Fruit fly (Drosophila melanogaster): ENCODE measurements around the gene CG6686.

CG6686 gene

DNA sequence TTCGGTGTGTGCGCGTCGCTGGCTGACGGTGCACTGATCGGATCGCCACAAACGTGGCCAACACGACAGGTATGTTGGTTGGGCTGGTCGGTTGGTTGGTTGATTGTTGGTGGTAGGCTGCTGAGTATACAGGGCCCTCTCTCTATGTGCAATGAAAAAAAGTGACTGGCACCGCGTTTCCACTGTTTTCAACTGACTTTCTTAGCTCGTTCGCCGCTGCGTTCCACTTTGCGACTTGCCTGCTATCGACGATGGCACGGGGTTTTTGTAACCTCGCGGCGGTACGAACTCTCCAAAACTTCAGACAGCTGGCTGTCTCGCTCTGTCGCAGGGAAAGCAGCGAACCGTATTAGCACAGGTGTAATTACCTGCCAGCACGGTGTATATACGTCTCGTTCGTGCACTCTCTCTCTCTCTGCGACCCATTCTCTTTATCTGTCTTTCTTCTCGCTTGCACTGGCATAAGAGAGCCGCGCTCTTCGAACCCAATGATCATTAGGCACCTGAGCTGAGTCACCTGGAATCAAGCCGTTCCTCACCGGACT lies 16.9 kb downstream of the CG6686 start (continued):
- TF ChIP-seq peb (GFP tag; IDR thresholded peaks at IDR 0.05): no peak
- no peak for TF ChIP-seq lola (GFP tag; optimal IDR thresholded peaks at IDR 0.05)
- no peak for TF ChIP-seq maf-S (GFP tag; optimal IDR thresholded peaks at IDR 0.05)
- TF ChIP-seq ATbp (GFP tag; optimal IDR thresholded peaks at IDR 0.05): no peak
- TF ChIP-seq cas (GFP tag; IDR thresholded peaks at IDR 0.05): no peak
- no peak for TF ChIP-seq ara (GFP tag; IDR thresholded peaks at IDR 0.05)
- TF ChIP-seq CG9727 (GFP tag; optimal IDR thresholded peaks at IDR 0.05): no peak
- no peak for TF ChIP-seq CG15011 (GFP tag; optimal IDR thresholded peaks at IDR 0.05)
- TF ChIP-seq CG1832 (GFP tag; optimal IDR thresholded peaks at IDR 0.05): peak; percentile 92
- TF ChIP-seq toy (GFP tag; IDR thresholded peaks at IDR 0.05): no peak
- no peak for TF ChIP-seq h (optimal IDR thresholded peaks at IDR 0.05)
- TF ChIP-seq cwo (GFP tag; optimal IDR thresholded peaks at IDR 0.05): peak; percentile 30
- TF ChIP-seq CG10147 (GFP tag; optimal IDR thresholded peaks at IDR 0.05): no peak
- TF ChIP-seq slou (GFP tag; optimal IDR thresholded peaks at IDR 0.05): no peak
- TF ChIP-seq Dp (GFP tag; optimal IDR thresholded peaks at IDR 0.05): no peak
- TF ChIP-seq Hey (tag; optimal IDR thresholded peaks at IDR 0.05): no peak
- TF ChIP-seq chn (GFP tag; optimal IDR thresholded peaks at IDR 0.05): peak; percentile 17
- no peak for TF ChIP-seq CG9437 (GFP tag; optimal IDR thresholded peaks at IDR 0.05)
- no peak for TF ChIP-seq fd102C (GFP tag; optimal IDR thresholded peaks at IDR 0.05)
- no peak for TF ChIP-seq CG18619 (GFP tag; optimal IDR thresholded peaks at IDR 0.05)
- TF ChIP-seq CG1024 (GFP tag; IDR thresholded peaks at IDR 0.05): peak; percentile 25; the same call in 1 of the 2 replicates
- TF ChIP-seq ind (GFP tag; optimal IDR thresholded peaks at IDR 0.05): no peak
- no peak for TF ChIP-seq Tbp (GFP tag; optimal IDR thresholded peaks at IDR 0.05)
- no peak for TF ChIP-seq B-H2 (GFP tag; optimal IDR thresholded peaks at IDR 0.05)
- no peak for TF ChIP-seq CG1602 (GFP tag; optimal IDR thresholded peaks at IDR 0.05)
- TF ChIP-seq trem (tag; optimal IDR thresholded peaks at IDR 0.05): no peak
- TF ChIP-seq Spps (tag; optimal IDR thresholded peaks at IDR 0.05): no peak
- TF ChIP-seq Atf-2 (GFP tag; optimal IDR thresholded peaks at IDR 0.05): no peak
- TF ChIP-seq Doc2 (GFP tag; IDR thresholded peaks at IDR 0.05): no peak
- TF ChIP-seq corto (GFP tag; optimal IDR thresholded peaks at IDR 0.05): no peak
- TF ChIP-seq CG9609 (GFP tag; optimal IDR thresholded peaks at IDR 0.05): no peak
- no peak for TF ChIP-seq sens-2 (GFP tag; IDR thresholded peaks at IDR 0.05)
- peak; percentile 69 for TF ChIP-seq CG3995 (GFP tag; optimal IDR thresholded peaks at IDR 0.05)
- no peak for TF ChIP-seq CG18764 (GFP tag; optimal IDR thresholded peaks at IDR 0.05)
- peak; percentile 34 for TF ChIP-seq CG2712 (tag; optimal IDR thresholded peaks at IDR 0.05)
- TF ChIP-seq pan (optimal IDR thresholded peaks at IDR 0.05): no peak
- peak in 1 of 2 experiments; percentile 28 for TF ChIP-seq pan (GFP tag; optimal IDR thresholded peaks at IDR 0.05 in 1 of 2, IDR thresholded peaks at IDR 0.05 in 1 of 2)
- peak; percentile 87 for TF ChIP-seq zen (tag; optimal IDR thresholded peaks at IDR 0.05)
- TF ChIP-seq da (GFP tag; optimal IDR thresholded peaks at IDR 0.05): peak; percentile 9
- TF ChIP-seq GATAe (GFP tag; conservative IDR thresholded peaks at IDR 0.05): peak; percentile 54; the same call in 1 of the 2 replicates
- peak; percentile 22 for TF ChIP-seq CrebB (tag; optimal IDR thresholded peaks at IDR 0.05)
- TF ChIP-seq CG11093 (GFP tag; IDR thresholded peaks at IDR 0.05): no peak
- no peak for TF ChIP-seq pho (GFP tag; optimal IDR thresholded peaks at IDR 0.05)
- no peak for TF ChIP-seq Mad (GFP tag; optimal IDR thresholded peaks at IDR 0.05)
- peak; percentile 24 to 28 for TF ChIP-seq Pdp1 (GFP tag; optimal IDR thresholded peaks at IDR 0.05)
- no peak for TF ChIP-seq Elba2 (GFP tag; optimal IDR thresholded peaks at IDR 0.05)
- TF ChIP-seq CG30403 (GFP tag; optimal IDR thresholded peaks at IDR 0.05): no peak
- TF ChIP-seq NFAT (GFP tag; IDR thresholded peaks at IDR 0.05): 0 out of 2 replicates have a peak, but pooled peaks have one; percentile 21
- TF ChIP-seq CG8924 (tag; optimal IDR thresholded peaks at IDR 0.05): peak; percentile 47
- no peak for TF ChIP-seq Dfd (GFP tag; optimal IDR thresholded peaks at IDR 0.05)
- peak; percentile 23 for TF ChIP-seq CG7786 (GFP tag; optimal IDR thresholded peaks at IDR 0.05)
- peak; percentile 28 for TF ChIP-seq dm (GFP tag; optimal IDR thresholded peaks at IDR 0.05)

Measured in whole organism, embryonic.